Fruit fly (Drosophila melanogaster): ENCODE measurements around the gene CG9147.

DNA sequence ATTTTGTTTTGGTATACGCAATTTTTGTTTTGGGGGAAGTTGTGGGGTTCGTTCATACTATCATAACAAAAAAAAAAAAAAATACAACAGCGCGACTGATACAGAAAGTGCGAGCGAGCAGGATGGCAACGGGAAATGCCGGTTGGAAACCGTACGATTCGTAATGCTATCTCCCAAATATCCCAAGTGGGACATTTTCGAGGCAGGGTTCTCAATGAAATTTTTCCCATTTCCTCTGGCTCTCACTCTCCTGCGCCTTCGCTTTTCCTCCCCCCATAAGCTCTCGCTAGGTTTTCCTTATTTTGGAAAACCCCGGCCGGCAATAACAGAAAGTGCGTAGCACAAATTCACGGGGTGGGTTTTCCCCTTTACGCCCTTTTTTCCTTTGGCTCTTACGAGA is 26.5 kb downstream of the CG9147 start:
- no peak for TF ChIP-seq psq (optimal IDR thresholded peaks at IDR 0.05)
- no peak for TF ChIP-seq usp (GFP tag; optimal IDR thresholded peaks at IDR 0.05)
- TF ChIP-seq pan (optimal IDR thresholded peaks at IDR 0.05): no peak
- no peak for TF ChIP-seq CG8478 (optimal IDR thresholded peaks at IDR 0.05)

All from whole organism.